Fruit fly (Drosophila melanogaster) whole organism, embryonic: ENCODE data around the gene CG43867.
A peak's percentile ranks its signal among the peaks of the same experiment; 100 is the strongest.

Source experiments
- CG10979 ChIP-seq: fragments of 200-800 bp; sonication (Bioruptor generic); optimal IDR thresholded peaks from 2 replicates; lab custom pipeline; 2018; ENCODE audit warnings: missing biosample characterization, mild to moderate bottlenecking, missing genetic modification characterization, moderate library complexity
- CG11093 ChIP-seq: fragments of 200-800 bp; sonication (Bioruptor generic); IDR thresholded peaks from 3 replicates; pipeline ENCODE4 v1.3.6; 2022; ENCODE audit warnings: missing biosample characterization, missing genetic modification characterization
- CG11560 ChIP-seq: fragments of 200-800 bp; sonication (Bioruptor generic); IDR thresholded peaks from 3 replicates; pipeline ENCODE4 v1.3.6; 2022; ENCODE audit warnings: missing biosample characterization, missing genetic modification characterization
- CG13894 ChIP-seq: fragments of 200-800 bp; sonication (Bioruptor generic); optimal IDR thresholded peaks from 3 replicates; lab custom pipeline; 2018; ENCODE audit warnings: missing biosample characterization, mild to moderate bottlenecking, missing genetic modification characterization, moderate library complexity
- CG14965 ChIP-seq: fragments of 200-800 bp; sonication (Bioruptor generic); optimal IDR thresholded peaks from 2 replicates; lab custom pipeline; 2016; ENCODE audit warnings: missing biosample characterization, missing genetic modification characterization, borderline replicate concordance
- CG15514 ChIP-seq: fragments of 200-800 bp; sonication (Bioruptor generic); optimal IDR thresholded peaks from 3 replicates; lab custom pipeline; 2017; ENCODE audit warnings: missing biosample characterization, missing genetic modification characterization, mild to moderate bottlenecking, moderate library complexity, missing genetic modification reagents
- CG17186 ChIP-seq: fragments of 200-800 bp; sonication (Bioruptor generic); optimal IDR thresholded peaks from 3 replicates; lab custom pipeline; 2017; ENCODE audit warnings: missing biosample characterization, missing genetic modification reagents, missing genetic modification characterization
- CG17328 ChIP-seq: fragments of 200-800 bp; sonication (Bioruptor generic); IDR thresholded peaks from 2 replicates; pipeline ENCODE4 v1.3.6; 2022; ENCODE audit warnings: missing biosample characterization, missing genetic modification characterization
- CG2678 ChIP-seq: fragments of 200-800 bp; sonication (Bioruptor generic); optimal IDR thresholded peaks from 3 replicates; lab custom pipeline; 2019; ENCODE audit warnings: missing biosample characterization, mild to moderate bottlenecking, missing genetic modification characterization, moderate library complexity
- CG32767 ChIP-seq: fragments of 200-800 bp; sonication (Bioruptor generic); IDR thresholded peaks from 2 replicates; pipeline ENCODE4 v1.3.6; 2022; ENCODE audit warnings: missing biosample characterization, missing genetic modification characterization
- CG3995 ChIP-seq: fragments of 200-800 bp; sonication (Bioruptor generic); optimal IDR thresholded peaks from 3 replicates; lab custom pipeline; 2016; ENCODE audit warnings: missing biosample characterization, missing genetic modification characterization
- CG4424 ChIP-seq: fragments of 200-800 bp; sonication (Bioruptor generic); optimal IDR thresholded peaks from 3 replicates; lab custom pipeline; 2016; ENCODE audit warnings: missing biosample characterization, missing genetic modification characterization
- CG4854 ChIP-seq: fragments of 200-800 bp; sonication (Bioruptor generic); optimal IDR thresholded peaks from 2 replicates; lab custom pipeline; 2016; ENCODE audit warnings: missing biosample characterization, missing genetic modification characterization, inconsistent platforms
- CG7556 ChIP-seq: fragments of 200-800 bp; sonication (Bioruptor generic); optimal IDR thresholded peaks from 2 replicates; lab custom pipeline; 2017; ENCODE audit warnings: missing biosample characterization, mild to moderate bottlenecking, missing genetic modification characterization
- CG8765 ChIP-seq: fragments of 200-800 bp; sonication (Bioruptor generic); IDR thresholded peaks from 2 replicates; pipeline ENCODE4 v1.3.6; 2022; ENCODE audit warnings: missing biosample characterization, missing genetic modification characterization
- CG8924 ChIP-seq: fragments of 200-800 bp; optimal IDR thresholded peaks from 3 replicates; lab custom pipeline; 2019; ENCODE audit warnings: missing biosample characterization, mild to moderate bottlenecking, missing genetic modification characterization, moderate library complexity
- CG9215 ChIP-seq: fragments of 200-800 bp; sonication (Bioruptor generic); IDR thresholded peaks from 2 replicates; pipeline ENCODE4 v1.3.6; 2022; ENCODE audit warnings: missing biosample characterization, missing genetic modification characterization
- CoRest ChIP-seq: fragments of 200-800 bp; sonication (Bioruptor generic); optimal IDR thresholded peaks from 3 replicates; lab custom pipeline; 2018; ENCODE audit warnings: missing biosample characterization, mild to moderate bottlenecking, missing genetic modification characterization, moderate library complexity
- Dbx ChIP-seq: fragments of 200-800 bp; sonication (Bioruptor generic); IDR thresholded peaks from 3 replicates; pipeline ENCODE4 v1.3.6; 2022; ENCODE audit warnings: missing biosample characterization, missing genetic modification characterization
- Dip3 ChIP-seq: fragments of 200-800 bp; sonication (Bioruptor generic); optimal IDR thresholded peaks from 3 replicates; lab custom pipeline; 2016; ENCODE audit warnings: missing biosample characterization, missing genetic modification characterization
- E2f2 ChIP-seq: fragments of 200-800 bp; sonication (Bioruptor generic); IDR thresholded peaks from 2 replicates; pipeline ENCODE4 v1.3.6; 2022; ENCODE audit warnings: missing biosample characterization, missing genetic modification characterization
- Ets65A ChIP-seq: fragments of 200-800 bp; sonication (Bioruptor generic); peaks from one replicate; lab custom pipeline; 2016; ENCODE audit warnings: missing biosample characterization, missing genetic modification characterization
- HHEX ChIP-seq: fragments of 200-800 bp; sonication (Bioruptor generic); optimal IDR thresholded peaks from 3 replicates; lab custom pipeline; 2017; ENCODE audit warnings: missing biosample characterization, mild to moderate bottlenecking, missing genetic modification characterization, missing genetic modification reagents
- HLHmδ ChIP-seq: fragments of 200-800 bp; sonication (Bioruptor generic); optimal IDR thresholded peaks from 2 replicates; lab custom pipeline; 2018; ENCODE audit warnings: missing biosample characterization, mild to moderate bottlenecking, missing genetic modification characterization, moderate library complexity
- Hand ChIP-seq: fragments of 200-800 bp; sonication (Bioruptor generic); optimal IDR thresholded peaks from 2 replicates; lab custom pipeline; 2017; ENCODE audit warnings: mild to moderate bottlenecking, missing biosample characterization, missing genetic modification reagents, missing genetic modification characterization
- Hr51 ChIP-seq, 2 experiments: fragments of 200-800 bp; sonication (Bioruptor generic); optimal IDR thresholded peaks; 2 replicates in 1 of 2; 3 replicates in 1 of 2; lab custom pipeline; 2016 to 2018; ENCODE audit warnings: missing biosample characterization in 2 of 2, missing genetic modification characterization in 2 of 2, mild to moderate bottlenecking in 1 of 2, moderate library complexity in 1 of 2
- Lim3 ChIP-seq: fragments of 200-800 bp; sonication (Bioruptor generic); IDR thresholded peaks from 2 replicates; pipeline ENCODE4 v1.3.6; 2022; ENCODE audit warnings: missing biosample characterization, missing genetic modification characterization
- Rfx ChIP-seq: fragments of 200-800 bp; sonication (Bioruptor generic); IDR thresholded peaks from 2 replicates; pipeline ENCODE4 v1.3.6; 2022; ENCODE audit warnings: missing biosample characterization, missing genetic modification characterization
- bab2 ChIP-seq: fragments of 200-800 bp; sonication (Bioruptor generic); optimal IDR thresholded peaks from 2 replicates; lab custom pipeline; 2016; ENCODE audit warnings: missing biosample characterization, missing genetic modification characterization
- da ChIP-seq: fragments of 200-800 bp; sonication (Bioruptor generic); optimal IDR thresholded peaks from 2 replicates; lab custom pipeline; 2016; ENCODE audit warnings: missing biosample characterization, missing genetic modification characterization
- dm ChIP-seq: fragments of 200-800 bp; sonication (Bioruptor generic); optimal IDR thresholded peaks from 3 replicates; lab custom pipeline; 2016; ENCODE audit warnings: missing biosample characterization, missing genetic modification characterization
- dmrt11E ChIP-seq: fragments of 200-800 bp; sonication (Bioruptor generic); optimal IDR thresholded peaks from 3 replicates; lab custom pipeline; 2018; ENCODE audit warnings: missing biosample characterization, mild to moderate bottlenecking, missing genetic modification characterization, moderate library complexity
- fru ChIP-seq: fragments of >200 bp; optimal IDR thresholded peaks from 2 replicates; lab custom pipeline; 2017
- ftz-f1 ChIP-seq: fragments of 200-800 bp; sonication (Bioruptor generic); optimal IDR thresholded peaks from 2 replicates; lab custom pipeline; 2016; ENCODE audit warnings: missing biosample characterization, missing genetic modification characterization
- grn ChIP-seq: fragments of 200-800 bp; sonication (Bioruptor generic); optimal IDR thresholded peaks from 3 replicates; lab custom pipeline; 2017; ENCODE audit warnings: missing biosample characterization, missing genetic modification characterization
- hb ChIP-seq: fragments of 200-800 bp; sonication (Bioruptor generic); IDR thresholded peaks from 3 replicates; pipeline ENCODE4 v1.3.6; 2022; ENCODE audit warnings: missing biosample characterization, missing genetic modification characterization; ENCODE audit not compliant: partially characterized antibody
- hbn ChIP-seq: fragments of 200-800 bp; sonication (Bioruptor generic); IDR thresholded peaks from 2 replicates; pipeline ENCODE4 v1.3.6; 2022; ENCODE audit warnings: missing biosample characterization, missing genetic modification characterization; ENCODE audit not compliant: partially characterized antibody
- jumu ChIP-seq: fragments of 200-800 bp; sonication (Bioruptor generic); optimal IDR thresholded peaks from 3 replicates; lab custom pipeline; 2016; ENCODE audit warnings: missing biosample characterization, missing genetic modification characterization
- ken ChIP-seq: fragments of 200-800 bp; sonication (Bioruptor generic); IDR thresholded peaks from 3 replicates; pipeline ENCODE4 v1.3.6; 2022; ENCODE audit warnings: missing biosample characterization, missing genetic modification characterization
- klu ChIP-seq: fragments of 200-800 bp; sonication (Bioruptor generic); IDR thresholded peaks from 2 replicates; pipeline ENCODE4 v1.3.6; 2022; ENCODE audit warnings: missing biosample characterization, missing genetic modification characterization
- kni ChIP-seq: fragments of 200-800 bp; sonication (Bioruptor generic); optimal IDR thresholded peaks from 3 replicates; lab custom pipeline; 2017; ENCODE audit warnings: mild to moderate bottlenecking, missing biosample characterization, missing genetic modification reagents, missing genetic modification characterization
- lbe ChIP-seq: fragments of 200-800 bp; sonication (Bioruptor generic); optimal IDR thresholded peaks from 2 replicates; lab custom pipeline; 2016; ENCODE audit warnings: missing biosample characterization, mild to moderate bottlenecking, missing genetic modification characterization
- lola ChIP-seq, 3 experiments: fragments of >200 bp in 2 of 3; fragments of 200-800 bp in 1 of 3; sonication (Bioruptor generic) in 1 of 3; optimal IDR thresholded peaks; 2 replicates each; lab custom pipeline; 2017 to 2019; ENCODE audit warnings: missing biosample characterization in 3 of 3, missing genetic modification characterization in 3 of 3, mild to moderate bottlenecking in 1 of 3, moderate library complexity in 1 of 3
- luna ChIP-seq: fragments of 200-800 bp; sonication (Bioruptor generic); optimal IDR thresholded peaks from 2 replicates; lab custom pipeline; 2016; ENCODE audit warnings: missing biosample characterization, missing genetic modification characterization
- maf-S ChIP-seq: fragments of 200-800 bp; sonication (Bioruptor generic); optimal IDR thresholded peaks from 2 replicates; lab custom pipeline; 2016; ENCODE audit warnings: missing biosample characterization, missing genetic modification characterization
- nerfin-1 ChIP-seq: fragments of 200-800 bp; sonication (Bioruptor generic); optimal IDR thresholded peaks from 3 replicates; lab custom pipeline; 2019; ENCODE audit warnings: missing biosample characterization, mild to moderate bottlenecking, missing genetic modification characterization, moderate library complexity
- pita ChIP-seq: fragments of 200-800 bp; sonication (Bioruptor generic); optimal IDR thresholded peaks from 2 replicates; lab custom pipeline; 2017; ENCODE audit warnings: missing biosample characterization, mild to moderate bottlenecking, missing genetic modification characterization
- sens ChIP-seq: fragments of 200-800 bp; sonication (Bioruptor generic); peaks from one replicate; lab custom pipeline; 2016; ENCODE audit warnings: missing biosample characterization, missing genetic modification characterization
- sens-2 ChIP-seq: fragments of 200-800 bp; sonication (Bioruptor generic); IDR thresholded peaks from 2 replicates; pipeline ENCODE4 v1.3.6; 2022; ENCODE audit warnings: missing biosample characterization, missing genetic modification characterization
- sim ChIP-seq: fragments of 200-800 bp; sonication (Bioruptor generic); IDR thresholded peaks from 2 replicates; pipeline ENCODE4 v1.3.6; 2022; ENCODE audit warnings: missing biosample characterization, missing genetic modification characterization

The CG43867 gene

DNA sequence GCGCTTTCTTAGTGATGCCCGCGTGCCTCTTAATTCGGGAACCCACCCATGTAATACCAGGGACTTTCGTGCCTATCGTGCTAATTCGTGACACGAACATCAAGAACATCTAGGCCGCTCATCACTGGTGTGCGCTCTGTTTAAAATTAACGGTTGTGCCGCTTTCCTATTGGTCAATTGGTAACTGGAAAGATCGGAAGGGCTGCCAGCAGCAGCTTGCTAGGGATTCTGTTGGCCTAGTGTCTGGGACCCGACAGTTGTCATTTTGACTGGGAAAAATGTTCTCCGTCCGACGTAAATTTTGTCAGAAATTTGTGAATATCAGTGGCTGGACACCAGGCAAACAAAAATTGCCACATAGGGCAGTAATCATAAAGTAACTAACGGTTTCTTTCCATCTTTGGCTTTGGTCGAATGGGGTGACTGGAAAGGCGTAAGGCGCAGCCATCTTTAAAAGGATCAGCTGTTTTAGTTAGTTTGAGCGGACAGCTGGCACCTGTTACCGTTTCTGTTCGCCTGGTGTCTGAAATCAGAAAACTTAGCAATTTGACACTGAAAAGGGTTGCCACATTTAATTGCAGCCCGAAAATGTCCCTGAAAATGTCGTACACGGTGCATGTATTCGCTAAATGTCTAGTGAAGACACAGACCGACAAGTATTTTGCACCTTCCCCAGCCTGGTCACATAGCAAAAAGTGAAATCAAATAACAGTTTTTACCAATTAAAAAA, 168.7 kb downstream of the CG43867 start, which contains the start of gene CG5273 (continued):
- TF ChIP-seq CG2678 (tag; lab: Kevin White, UChicago): peak; percentile 24
- peak; percentile 51 for TF ChIP-seq HLHmδ (GFP tag; lab: Kevin White, UChicago)
- no peak for TF ChIP-seq klu (GFP tag; lab: Robert Waterston, UW)
- no peak for TF ChIP-seq HHEX (GFP tag; lab: Kevin White, UChicago)
- peak; percentile 96 for TF ChIP-seq hbn (GFP tag; lab: Robert Waterston, UW)
- no peak for TF ChIP-seq CG4424
- 0 out of 3 replicates have a peak, but pooled peaks have one; percentile 5 for TF ChIP-seq Dbx (GFP tag; lab: Robert Waterston, UW)
- peak; percentile 66 for TF ChIP-seq Rfx (GFP tag; lab: Robert Waterston, UW)
- peak; percentile 45 for TF ChIP-seq lbe (GFP tag; lab: Kevin White, UChicago)
- peak in 1 of 2 experiments; percentile 25 for TF ChIP-seq Hr51 (GFP tag; optimal IDR thresholded peaks at IDR 0.05; lab: Kevin White, UChicago)
- no peak for TF ChIP-seq CG11560 (tag; lab: Robert Waterston, UW)
- TF ChIP-seq ftz-f1 (GFP tag; lab: Kevin White, UChicago): peak; percentile 96
- TF ChIP-seq nerfin-1 (tag; lab: Kevin White, UChicago): no peak
- TF ChIP-seq CoRest (tag; lab: Kevin White, UChicago): peak; percentile 31
- peak; percentile 94 for TF ChIP-seq pita
- TF ChIP-seq sim (GFP tag; lab: Robert Waterston, UW): no peak
- TF ChIP-seq luna: no peak
- no peak for TF ChIP-seq maf-S (GFP tag; lab: Kevin White, UChicago)
- TF ChIP-seq Lim3 (GFP tag; lab: Robert Waterston, UW): no peak
- TF ChIP-seq CG8924 (tag; lab: Kevin White, UChicago): peak; percentile 31
- no peak for TF ChIP-seq bab2 (GFP tag; lab: Kevin White, UChicago)
- TF ChIP-seq CG11093 (GFP tag; lab: Robert Waterston, UW): no peak
- 0 out of 3 replicates have a peak, but pooled peaks have one; percentile 24 for TF ChIP-seq ken (GFP tag; lab: Robert Waterston, UW)
- TF ChIP-seq lola (GFP tag; optimal IDR thresholded peaks at IDR 0.05; lab: Kevin White, UChicago): no peak
- no peak for TF ChIP-seq CG8765
- TF ChIP-seq CG32767 (GFP tag; lab: Robert Waterston, UW): no peak
- peak; percentile 40 for TF ChIP-seq CG3995 (GFP tag; lab: Kevin White, UChicago)
- TF ChIP-seq Hand: no peak
- peak; percentile 63 for TF ChIP-seq CG13894 (tag; lab: Kevin White, UChicago)
- no peak for TF ChIP-seq sens-2
- TF ChIP-seq CG17186: peak; percentile 74
- no peak for TF ChIP-seq jumu (GFP tag; lab: Kevin White, UChicago)
- no peak for TF ChIP-seq CG9215 (GFP tag; lab: Robert Waterston, UW)
- TF ChIP-seq da (GFP tag; lab: Kevin White, UChicago): no peak
- TF ChIP-seq sens (GFP tag; lab: Kevin White, UChicago): peak; percentile 91
- no peak for TF ChIP-seq grn (GFP tag; lab: Kevin White, UChicago)
- TF ChIP-seq dmrt11E (tag; lab: Kevin White, UChicago): no peak
- no peak for TF ChIP-seq Dip3
- TF ChIP-seq CG17328 (GFP tag; lab: Robert Waterston, UW): no peak
- TF ChIP-seq dm (GFP tag; lab: Kevin White, UChicago): no peak
- TF ChIP-seq fru (lab: Kevin White, UChicago): no peak
- no peak for TF ChIP-seq CG4854 (GFP tag; lab: Kevin White, UChicago)
- TF ChIP-seq E2f2: peak; percentile 51
- TF ChIP-seq CG10979 (tag; lab: Kevin White, UChicago): no peak
- TF ChIP-seq Ets65A: peak; percentile 28
- TF ChIP-seq CG14965 (GFP tag; lab: Kevin White, UChicago): no peak
- peak; percentile 86 for TF ChIP-seq hb (GFP tag; lab: Robert Waterston, UW)
- peak; percentile 84 for TF ChIP-seq CG15514
- peak; percentile 7 for TF ChIP-seq CG7556 (GFP tag; lab: Kevin White, UChicago)
- peak; percentile 100 for TF ChIP-seq kni
